Worm (Caenorhabditis elegans): ENCODE measurements around the gene W04B5.3.

Gene W04B5.3

ce11 chrIII:2471855-2472254 lies 53.5 kb downstream of the W04B5.3 start (continued):
- TF ChIP-seq unc-55 (GFP tag; optimal IDR thresholded peaks at IDR 0.05) (no peak), ahr-1 (tag; optimal IDR thresholded peaks at IDR 0.05) (no peak), tbx-7 (tag; optimal IDR thresholded peaks at IDR 0.05) (no peak), Y22D7AL.16 (tag; optimal IDR thresholded peaks at IDR 0.05) (no peak), sdc-2 (tag; optimal IDR thresholded peaks at IDR 0.05) (no peak), gmeb-2 (tag; optimal IDR thresholded peaks at IDR 0.05) (no peak), nfya-1 (tag; optimal IDR thresholded peaks at IDR 0.05) (peak; percentile 71), elt-2 (tag; optimal IDR thresholded peaks at IDR 0.05) (peak; percentile 29), elt-4 (tag; optimal IDR thresholded peaks at IDR 0.05) (no peak), hlh-30 (tag; optimal IDR thresholded peaks at IDR 0.05; ENCODE audit: insufficient read depth) (peak; percentile 61)

All from whole organism, late embryonic.